Worm (Caenorhabditis elegans) whole organism, young adult: ENCODE data around the gene col-162.

Experiments used
- K12H6.12 ChIP-seq: fragments of 200-800 bp; sonication (Bioruptor generic); optimal IDR thresholded peaks from 2 replicates; lab custom pipeline; 2018; ENCODE audit warnings: mild to moderate bottlenecking, missing genetic modification characterization, missing compliant biosample characterization
- T07F8.4 ChIP-seq: sonication (generic microtip); optimal IDR thresholded peaks from 2 replicates; lab custom pipeline; 2016; ENCODE audit warnings: mild to moderate bottlenecking, missing genetic modification characterization, moderate library complexity, missing compliant biosample characterization
- Y53F4B.3 ChIP-seq: fragments of 200-800 bp; sonication (Bioruptor generic); IDR thresholded peaks from 2 replicates; pipeline ENCODE4 v1.3.6; 2022; ENCODE audit warnings: missing genetic modification reagents, missing genetic modification characterization, missing compliant biosample characterization
- attf-5 ChIP-seq: fragments of 200-800 bp; sonication (Bioruptor generic); optimal IDR thresholded peaks from 2 replicates; lab custom pipeline; 2018; ENCODE audit warnings: mild to moderate bottlenecking, missing genetic modification characterization, missing compliant biosample characterization
- chd-7 ChIP-seq: sonication (generic microtip); optimal IDR thresholded peaks from 2 replicates; lab custom pipeline; 2016; ENCODE audit warnings: mild to moderate bottlenecking, missing genetic modification characterization, moderate library complexity, missing compliant biosample characterization
- him-1 ChIP-seq: sonication (generic microtip); optimal IDR thresholded peaks from 2 replicates; lab custom pipeline; 2016; ENCODE audit warnings: missing genotype, missing genetic modification reagents, missing genetic modification characterization, missing compliant biosample characterization
- let-607 ChIP-seq, 2 experiments: fragments of 200-800 bp in 1 of 2; sonication (Bioruptor generic) in 1 of 2; sonication (generic microtip) in 1 of 2; optimal IDR thresholded peaks; 2 replicates each; lab custom pipeline; 2016 to 2018; ENCODE audit warnings: mild to moderate bottlenecking in 2 of 2, missing compliant biosample characterization in 2 of 2, missing genetic modification characterization in 2 of 2, moderate library complexity in 2 of 2, missing genotype in 1 of 2
- nfya-1 ChIP-seq: sonication (generic microtip); optimal IDR thresholded peaks from 2 replicates; lab custom pipeline; 2017; ENCODE audit warnings: antibody characterized with exemption, missing compliant biosample characterization, missing genetic modification characterization, borderline replicate concordance; ENCODE audit not compliant: insufficient read depth
- pha-4 ChIP-seq: fragments of 150-350 bp; sonication (generic microtip); optimal IDR thresholded peaks from 2 replicates; lab custom pipeline; 2014; ENCODE audit warnings: missing biosample characterization, missing genetic modification reagents, missing genetic modification characterization
- snpc-3.4 ChIP-seq: sonication (generic microtip); optimal IDR thresholded peaks from 2 replicates; lab custom pipeline; 2017; ENCODE audit warnings: missing genetic modification characterization, mild to moderate bottlenecking, missing compliant biosample characterization, antibody characterized with exemption, moderate library complexity, missing genotype, missing genetic modification reagents

- TF ChIP-seq nfya-1 (tag; lab: Kevin White, UChicago) (no peak), attf-5 (no peak), K12H6.12 (tag; lab: Kevin White, UChicago) (no peak), pha-4 (tag; lab: Kevin White, UChicago) (no peak), let-607 (tag; optimal IDR thresholded peaks at IDR 0.05; lab: Kevin White, UChicago) (no peak), him-1 (tag; lab: Kevin White, UChicago) (no peak), snpc-3.4 (tag; lab: Kevin White, UChicago) (no peak), T07F8.4 (tag; lab: Kevin White, UChicago) (no peak), chd-7 (tag; lab: Kevin White, UChicago) (no peak), Y53F4B.3 (GFP tag; lab: Robert Waterston, UW) (no peak)
These were observed 11.6 kb downstream of the col-162 start, which contains the start of gene lurp-2 for ce11 chrV:13453334-13453733.
